Worm (Caenorhabditis elegans) whole organism, L1 larva: ENCODE data around the gene str-180.

ENCODE experiments used
- aly-2 ChIP-seq: fragments of 150-350 bp; optimal IDR thresholded peaks from 2 replicates; lab custom pipeline; 2014; ENCODE audit warnings: missing biosample characterization, missing genetic modification characterization
- nhr-11 ChIP-seq: fragments of 150-350 bp; optimal IDR thresholded peaks from 2 replicates; lab custom pipeline; 2014; ENCODE audit warnings: missing biosample characterization, missing genetic modification characterization
- nhr-77 ChIP-seq: fragments of 150-350 bp; optimal IDR thresholded peaks from 2 replicates; lab custom pipeline; 2014; ENCODE audit warnings: missing biosample characterization, missing genetic modification characterization
- rnt-1 ChIP-seq: sonication (generic microtip); optimal IDR thresholded peaks from 2 replicates; lab custom pipeline; 2016; ENCODE audit warnings: mild to moderate bottlenecking, missing genetic modification characterization, moderate library complexity, missing compliant biosample characterization
- zag-1 ChIP-seq: fragments of 150-350 bp; optimal IDR thresholded peaks from 2 replicates; lab custom pipeline; 2014; ENCODE audit warnings: missing biosample characterization, missing genetic modification characterization

ce11 chrV:6688392-6688791 lies 19.8 kb upstream of the str-180 start, which contains the start of gene K11G9.5:
- TF ChIP-seq rnt-1 (no peak), nhr-77 (tag; lab: Kevin White, UChicago) (no peak), nhr-11 (no peak), aly-2 (tag; lab: Kevin White, UChicago) (no peak), zag-1 (no peak)
